Worm (Caenorhabditis elegans): ENCODE data around the gene ajm-1.

DNA sequence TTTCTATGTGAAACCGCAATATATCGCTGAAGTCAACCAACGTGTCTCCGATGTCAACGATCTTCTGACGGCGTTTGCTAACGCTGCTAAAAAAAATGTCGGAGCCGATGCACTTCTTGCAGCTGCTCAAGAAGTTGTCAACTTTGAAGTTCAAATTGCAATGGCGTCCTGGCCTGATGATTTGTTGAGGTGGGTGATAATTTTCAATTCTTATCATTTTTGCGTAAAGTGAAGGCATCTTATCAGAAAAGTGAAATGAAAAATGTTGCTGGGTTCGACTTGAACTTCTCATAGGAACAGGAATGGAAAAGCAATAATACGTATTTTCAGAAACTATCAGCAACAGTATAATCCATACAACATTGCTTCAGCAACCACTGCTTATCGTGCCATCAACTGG is 46.5 kb upstream of the ajm-1 start:
- TF ChIP-seq hlh-4 (tag; optimal IDR thresholded peaks at IDR 0.05) (no peak), C04F5.9 (tag; optimal IDR thresholded peaks at IDR 0.05) (no peak), unc-62 (GFP tag; optimal IDR thresholded peaks at IDR 0.05) (no peak), unc-130 (tag; optimal IDR thresholded peaks at IDR 0.05) (no peak), ama-1 (optimal IDR thresholded peaks at IDR 0.05) (no peak), unc-30 (tag; optimal IDR thresholded peaks at IDR 0.05) (no peak), efl-3 (GFP tag; optimal IDR thresholded peaks at IDR 0.05) (no peak), ces-1 (GFP tag; optimal IDR thresholded peaks at IDR 0.05) (no peak), nhr-11 (tag; optimal IDR thresholded peaks at IDR 0.05) (no peak), lin-15B (tag; optimal IDR thresholded peaks at IDR 0.05) (no peak)

Data from whole organism, L1 larva.